Worm (Caenorhabditis elegans) whole organism, young adult: ENCODE data around the gene ufd-1.

Source experiments
- F22D6.2 ChIP-seq: sonication (generic microtip); optimal IDR thresholded peaks from 2 replicates; lab custom pipeline; 2016; ENCODE audit warnings: mild to moderate bottlenecking, missing genetic modification characterization, missing compliant biosample characterization
- F23B12.7 ChIP-seq: sonication (generic microtip); optimal IDR thresholded peaks from 2 replicates; lab custom pipeline; 2017; ENCODE audit warnings: missing genetic modification characterization, mild to moderate bottlenecking, missing compliant biosample characterization, antibody characterized with exemption, moderate library complexity; ENCODE audit not compliant: insufficient read depth
- F33H1.4 ChIP-seq: fragments of 200-800 bp; sonication (Bioruptor generic); IDR thresholded peaks from 2 replicates; pipeline ENCODE4 v1.3.6; 2022; ENCODE audit warnings: missing genetic modification reagents, missing genetic modification characterization, missing compliant biosample characterization
- F37B4.10 ChIP-seq: fragments of 200-800 bp; sonication (Bioruptor generic); IDR thresholded peaks from 2 replicates; pipeline ENCODE4 v1.3.6; 2022; ENCODE audit warnings: missing genetic modification characterization, missing compliant biosample characterization
- F39B2.1 ChIP-seq: fragments of 200-800 bp; sonication (Bioruptor generic); IDR thresholded peaks from 2 replicates; pipeline ENCODE4 v1.3.6; 2022; ENCODE audit warnings: missing genetic modification reagents, missing genetic modification characterization, missing compliant biosample characterization
- K11D2.4 ChIP-seq: fragments of 200-800 bp; sonication (Bioruptor generic); IDR thresholded peaks from 2 replicates; pipeline ENCODE4 v1.3.6; 2022; ENCODE audit warnings: missing genetic modification reagents, missing genetic modification characterization, missing compliant biosample characterization
- K12H6.12 ChIP-seq: fragments of 200-800 bp; sonication (Bioruptor generic); optimal IDR thresholded peaks from 2 replicates; lab custom pipeline; 2018; ENCODE audit warnings: mild to moderate bottlenecking, missing genetic modification characterization, missing compliant biosample characterization
- Y53F4B.3 ChIP-seq: fragments of 200-800 bp; sonication (Bioruptor generic); IDR thresholded peaks from 2 replicates; pipeline ENCODE4 v1.3.6; 2022; ENCODE audit warnings: missing genetic modification reagents, missing genetic modification characterization, missing compliant biosample characterization
- Y79H2A.3 ChIP-seq: fragments of 200-800 bp; sonication (Bioruptor generic); conservative IDR thresholded peaks from 2 replicates; pipeline ENCODE4 v1.3.6; 2022; ENCODE audit warnings: missing genetic modification reagents, missing genetic modification characterization, missing compliant biosample characterization
- akir-1 ChIP-seq: fragments of 200-800 bp; sonication (Bioruptor generic); optimal IDR thresholded peaks from 2 replicates; lab custom pipeline; 2018; ENCODE audit warnings: mild to moderate bottlenecking, missing genetic modification characterization, moderate library complexity, missing compliant biosample characterization
- aptf-2 ChIP-seq: fragments of 200-800 bp; sonication (Bioruptor generic); conservative IDR thresholded peaks from 2 replicates; pipeline ENCODE4 v1.3.6; 2022; ENCODE audit warnings: missing genetic modification reagents, missing genetic modification characterization, missing compliant biosample characterization
- attf-5 ChIP-seq: fragments of 200-800 bp; sonication (Bioruptor generic); optimal IDR thresholded peaks from 2 replicates; lab custom pipeline; 2018; ENCODE audit warnings: mild to moderate bottlenecking, missing genetic modification characterization, missing compliant biosample characterization
- cebp-1 ChIP-seq, 2 experiments: fragments of 200-800 bp in 1 of 2; sonication (Bioruptor generic) in 1 of 2; sonication (generic microtip) in 1 of 2; IDR thresholded peaks in 1 of 2; optimal IDR thresholded peaks in 1 of 2; 2 replicates each; pipeline versions ENCODE4 v1.3.6 to Lab custom; 2017 to 2022; ENCODE audit warnings: missing compliant biosample characterization in 2 of 2, missing genetic modification characterization in 2 of 2, mild to moderate bottlenecking in 1 of 2, missing genetic modification reagents in 1 of 2, moderate library complexity in 1 of 2
- ceh-100 ChIP-seq: fragments of 200-800 bp; sonication (Bioruptor generic); IDR thresholded peaks from 2 replicates; pipeline ENCODE4 v1.3.6; 2022; ENCODE audit warnings: missing genetic modification reagents, missing genetic modification characterization, missing compliant biosample characterization
- ceh-91 ChIP-seq: fragments of 200-800 bp; sonication (Bioruptor generic); IDR thresholded peaks from 2 replicates; pipeline ENCODE4 v1.3.6; 2022; ENCODE audit warnings: missing genetic modification reagents, missing genetic modification characterization, missing compliant biosample characterization
- dpff-1 ChIP-seq: sonication (generic microtip); optimal IDR thresholded peaks from 2 replicates; lab custom pipeline; 2017; ENCODE audit warnings: mild to moderate bottlenecking, missing genetic modification characterization, missing compliant biosample characterization
- dpl-1 ChIP-seq: fragments of 150-350 bp; optimal IDR thresholded peaks from 2 replicates; lab custom pipeline; 2014; ENCODE audit warnings: missing biosample characterization, missing genetic modification reagents, missing genetic modification characterization
- egl-18 ChIP-seq: fragments of 200-800 bp; sonication (Bioruptor generic); IDR thresholded peaks from 2 replicates; pipeline ENCODE4 v1.3.6; 2022; ENCODE audit warnings: missing genetic modification reagents, missing genetic modification characterization, missing compliant biosample characterization
- ets-4 ChIP-seq: fragments of 200-800 bp; sonication (Bioruptor generic); optimal IDR thresholded peaks from 2 replicates; lab custom pipeline; 2018; ENCODE audit warnings: mild to moderate bottlenecking, missing genetic modification characterization, missing compliant biosample characterization
- him-1 ChIP-seq: sonication (generic microtip); optimal IDR thresholded peaks from 2 replicates; lab custom pipeline; 2016; ENCODE audit warnings: missing genotype, missing genetic modification reagents, missing genetic modification characterization, missing compliant biosample characterization
- hlh-12 ChIP-seq: sonication (generic microtip); optimal IDR thresholded peaks from 2 replicates; lab custom pipeline; 2016; ENCODE audit warnings: missing genetic modification characterization, missing compliant biosample characterization
- hmg-1.2 ChIP-seq: fragments of 200-800 bp; sonication (Bioruptor generic); IDR thresholded peaks from 2 replicates; pipeline ENCODE4 v1.3.6; 2022; ENCODE audit warnings: missing genetic modification reagents, missing genetic modification characterization, missing compliant biosample characterization
- hrde-1 ChIP-seq: sonication (generic microtip); optimal IDR thresholded peaks from 2 replicates; lab custom pipeline; 2016; ENCODE audit warnings: missing genetic modification characterization, mild to moderate bottlenecking, missing compliant biosample characterization, moderate library complexity, missing genotype, missing genetic modification reagents, borderline replicate concordance
- lag-1 ChIP-seq: fragments of 200-800 bp; sonication (Bioruptor generic); IDR thresholded peaks from 2 replicates; pipeline ENCODE4 v1.3.6; 2022; ENCODE audit warnings: missing genetic modification reagents, missing genetic modification characterization, missing compliant biosample characterization
- let-526 ChIP-seq: fragments of 200-800 bp; sonication (Bioruptor generic); IDR thresholded peaks from 2 replicates; pipeline ENCODE4 v1.3.6; 2022; ENCODE audit warnings: missing genetic modification reagents, missing genetic modification characterization, missing compliant biosample characterization
- let-607 ChIP-seq, 2 experiments: fragments of 200-800 bp in 1 of 2; sonication (Bioruptor generic) in 1 of 2; sonication (generic microtip) in 1 of 2; optimal IDR thresholded peaks; 2 replicates each; lab custom pipeline; 2016 to 2018; ENCODE audit warnings: mild to moderate bottlenecking in 2 of 2, missing compliant biosample characterization in 2 of 2, missing genetic modification characterization in 2 of 2, moderate library complexity in 2 of 2, missing genotype in 1 of 2
- lin-40 ChIP-seq: sonication (generic microtip); optimal IDR thresholded peaks from 2 replicates; lab custom pipeline; 2016; ENCODE audit warnings: missing genetic modification characterization, mild to moderate bottlenecking, missing compliant biosample characterization, missing genotype, missing genetic modification reagents
- lin-54 ChIP-seq: fragments of 200-800 bp; sonication (Bioruptor generic); optimal IDR thresholded peaks from 2 replicates; lab custom pipeline; 2018; ENCODE audit warnings: mild to moderate bottlenecking, missing genetic modification characterization, missing compliant biosample characterization
- lsy-27 ChIP-seq: sonication (generic microtip); optimal IDR thresholded peaks from 2 replicates; lab custom pipeline; 2017; ENCODE audit warnings: missing genetic modification characterization, mild to moderate bottlenecking, missing compliant biosample characterization, antibody characterized with exemption, missing genotype, borderline replicate concordance; ENCODE audit not compliant: insufficient read depth
- madf-10 ChIP-seq: sonication (generic microtip); optimal IDR thresholded peaks from 2 replicates; lab custom pipeline; 2016; ENCODE audit warnings: mild to moderate bottlenecking, missing genetic modification characterization, missing compliant biosample characterization
- madf-3 ChIP-seq: fragments of 200-800 bp; sonication (Bioruptor generic); IDR thresholded peaks from 2 replicates; pipeline ENCODE4 v1.3.6; 2022; ENCODE audit warnings: missing genetic modification reagents, missing genetic modification characterization, missing compliant biosample characterization
- madf-6 ChIP-seq: fragments of 200-800 bp; sonication (Bioruptor generic); IDR thresholded peaks from 2 replicates; pipeline ENCODE4 v1.3.6; 2022; ENCODE audit warnings: missing genetic modification reagents, missing genetic modification characterization, missing compliant biosample characterization
- mcd-1 ChIP-seq: fragments of 200-800 bp; sonication (Bioruptor generic); IDR thresholded peaks from 2 replicates; pipeline ENCODE4 v1.3.6; 2022; ENCODE audit warnings: missing genetic modification reagents, missing genetic modification characterization, missing compliant biosample characterization
- mxl-1 ChIP-seq: sonication (generic microtip); optimal IDR thresholded peaks from 2 replicates; lab custom pipeline; 2016; ENCODE audit warnings: missing genetic modification characterization, missing compliant biosample characterization
- nhr-120 ChIP-seq: fragments of 200-800 bp; sonication (Bioruptor generic); IDR thresholded peaks from 2 replicates; pipeline ENCODE4 v1.3.6; 2022; ENCODE audit warnings: missing genetic modification characterization, missing compliant biosample characterization
- nhr-27 ChIP-seq: fragments of 200-800 bp; sonication (Bioruptor generic); optimal IDR thresholded peaks from 2 replicates; lab custom pipeline; 2018; ENCODE audit warnings: mild to moderate bottlenecking, missing genetic modification characterization, moderate library complexity, missing compliant biosample characterization
- nhr-80 ChIP-seq: sonication (generic microtip); optimal IDR thresholded peaks from 2 replicates; lab custom pipeline; 2016; ENCODE audit warnings: missing genetic modification characterization, missing compliant biosample characterization
- nhr-90 ChIP-seq: sonication (generic microtip); optimal IDR thresholded peaks from 2 replicates; lab custom pipeline; 2016; ENCODE audit warnings: missing genotype, mild to moderate bottlenecking, missing genetic modification characterization, missing compliant biosample characterization
- pbrm-1 ChIP-seq: fragments of 200-800 bp; sonication (Bioruptor generic); IDR thresholded peaks from 2 replicates; pipeline ENCODE4 v1.3.6; 2022; ENCODE audit warnings: missing genetic modification reagents, missing genetic modification characterization, missing compliant biosample characterization
- repo-1 ChIP-seq: sonication (generic microtip); optimal IDR thresholded peaks from 2 replicates; lab custom pipeline; 2017; ENCODE audit warnings: mild to moderate bottlenecking, missing genetic modification characterization, missing compliant biosample characterization
- snpc-1.3 ChIP-seq: sonication (generic microtip); optimal IDR thresholded peaks from 2 replicates; lab custom pipeline; 2017; ENCODE audit warnings: missing genetic modification characterization, mild to moderate bottlenecking, missing compliant biosample characterization, antibody characterized with exemption, moderate library complexity, missing genotype, missing genetic modification reagents; ENCODE audit not compliant: insufficient read depth
- snpc-3.4 ChIP-seq: sonication (generic microtip); optimal IDR thresholded peaks from 2 replicates; lab custom pipeline; 2017; ENCODE audit warnings: missing genetic modification characterization, mild to moderate bottlenecking, missing compliant biosample characterization, antibody characterized with exemption, moderate library complexity, missing genotype, missing genetic modification reagents
- tlf-1 ChIP-seq: fragments of 200-800 bp; sonication (Bioruptor generic); optimal IDR thresholded peaks from 2 replicates; lab custom pipeline; 2018; ENCODE audit warnings: mild to moderate bottlenecking, missing genetic modification characterization, missing compliant biosample characterization
- unc-130 ChIP-seq: sonication (generic microtip); optimal IDR thresholded peaks from 2 replicates; lab custom pipeline; 2016; ENCODE audit warnings: missing genetic modification reagents, missing genetic modification characterization, missing compliant biosample characterization
- unc-62 ChIP-seq: fragments of 150-350 bp; optimal IDR thresholded peaks from 2 replicates; lab custom pipeline; 2014; ENCODE audit warnings: missing biosample characterization, missing genetic modification reagents, missing genetic modification characterization
- xnd-1 ChIP-seq: sonication (generic microtip); optimal IDR thresholded peaks from 2 replicates; lab custom pipeline; 2016; ENCODE audit warnings: missing genotype, missing genetic modification reagents, missing genetic modification characterization, missing compliant biosample characterization
- ztf-28 ChIP-seq: fragments of 200-800 bp; sonication (Bioruptor generic); IDR thresholded peaks from 2 replicates; pipeline ENCODE4 v1.3.6; 2022; ENCODE audit warnings: missing genetic modification reagents, missing genetic modification characterization, missing compliant biosample characterization

The ufd-1 gene

DNA sequence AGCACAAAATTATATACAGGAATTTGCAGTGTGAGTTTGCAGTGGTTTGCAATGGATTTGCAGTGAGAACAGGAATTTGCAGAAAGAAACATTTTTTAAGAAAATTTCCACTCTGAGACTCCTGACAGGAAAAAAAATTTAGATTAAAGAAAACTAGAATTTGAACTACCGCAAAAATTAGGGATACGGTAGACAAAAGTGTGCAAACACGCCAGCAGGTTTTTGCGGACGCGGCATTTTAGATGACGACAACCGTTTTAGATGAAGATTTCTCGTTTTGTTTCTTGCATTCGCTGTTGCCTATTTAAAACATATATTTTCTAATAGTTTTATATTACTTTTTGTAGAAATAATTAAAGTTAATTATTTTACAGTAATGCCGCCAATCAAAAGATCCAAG is 41.2 kb upstream of the ufd-1 start, which contains the start of gene wdr-46 (continued):
- 0 out of 2 replicates have a peak, but pooled peaks have one; percentile 35 for TF ChIP-seq madf-3 (GFP tag; lab: Robert Waterston, UW)
- peak; percentile 97 for TF ChIP-seq lin-54 (GFP tag; lab: Kevin White, UChicago)
- TF ChIP-seq lin-40 (tag; lab: Kevin White, UChicago) = no peak
- peak; percentile 67 for TF ChIP-seq attf-5
- no peak for TF ChIP-seq snpc-1.3 (tag; lab: Kevin White, UChicago)
- TF ChIP-seq tlf-1 (GFP tag; lab: Kevin White, UChicago) = no peak
- no peak for TF ChIP-seq Y79H2A.3 (GFP tag; lab: Robert Waterston, UW)
- no peak for TF ChIP-seq let-526 (GFP tag; lab: Robert Waterston, UW)
- no peak for TF ChIP-seq ets-4
- TF ChIP-seq lag-1 (GFP tag; lab: Robert Waterston, UW) = no peak
- no peak for TF ChIP-seq K12H6.12 (tag; lab: Kevin White, UChicago)
- peak; percentile 81 for TF ChIP-seq madf-6
- no peak for TF ChIP-seq Y53F4B.3 (GFP tag; lab: Robert Waterston, UW)
- no peak for TF ChIP-seq F22D6.2 (tag; lab: Kevin White, UChicago)
- TF ChIP-seq nhr-27 (tag; lab: Kevin White, UChicago) = no peak
- peak; percentile 45 for TF ChIP-seq hmg-1.2 (GFP tag; lab: Robert Waterston, UW)
- TF ChIP-seq ceh-91 (GFP tag; lab: Robert Waterston, UW) = no peak
- TF ChIP-seq nhr-120 (GFP tag; lab: Robert Waterston, UW) = no peak
- no peak for TF ChIP-seq cebp-1 (GFP tag; IDR thresholded peaks at IDR 0.05; lab: Robert Waterston, UW)
- TF ChIP-seq cebp-1 (tag; optimal IDR thresholded peaks at IDR 0.05; lab: Kevin White, UChicago) = no peak
- peak; percentile 60 for TF ChIP-seq pbrm-1 (GFP tag; lab: Robert Waterston, UW)
- TF ChIP-seq F37B4.10 (GFP tag; lab: Robert Waterston, UW) = no peak
- TF ChIP-seq dpl-1 = peak; percentile 84
- TF ChIP-seq egl-18 (GFP tag; lab: Robert Waterston, UW) = no peak
- no peak for TF ChIP-seq ztf-28 (GFP tag; lab: Robert Waterston, UW)
- peak; percentile 31 for TF ChIP-seq madf-10 (tag; lab: Kevin White, UChicago)
- peak; percentile 71 for TF ChIP-seq mcd-1 (GFP tag; lab: Robert Waterston, UW)
- TF ChIP-seq F23B12.7 (tag; lab: Kevin White, UChicago) = peak; percentile 34
- TF ChIP-seq nhr-80 (tag; lab: Kevin White, UChicago) = no peak
- peak; percentile 42; the same call in 1 of the 2 replicates for TF ChIP-seq K11D2.4
- no peak for TF ChIP-seq let-607 (tag; optimal IDR thresholded peaks at IDR 0.05; lab: Kevin White, UChicago)
- TF ChIP-seq unc-62 (GFP tag; lab: Kevin White, UChicago) = no peak
- no peak for TF ChIP-seq unc-130 (GFP tag; lab: Kevin White, UChicago)
- no peak for TF ChIP-seq lsy-27 (tag; lab: Kevin White, UChicago)
- TF ChIP-seq ceh-100 (GFP tag; lab: Robert Waterston, UW) = peak; percentile 17; the same call in 1 of the 2 replicates
- peak; percentile 60 for TF ChIP-seq him-1 (tag; lab: Kevin White, UChicago)
- no peak for TF ChIP-seq repo-1 (tag; lab: Kevin White, UChicago)
- TF ChIP-seq aptf-2 = no peak
- TF ChIP-seq hlh-12 = no peak
- no peak for TF ChIP-seq xnd-1 (tag; lab: Kevin White, UChicago)
- TF ChIP-seq nhr-90 (tag; lab: Kevin White, UChicago) = no peak
- no peak for TF ChIP-seq dpff-1 (tag; lab: Kevin White, UChicago)
- TF ChIP-seq F33H1.4 (GFP tag; lab: Robert Waterston, UW) = peak; percentile 61
- no peak for TF ChIP-seq akir-1 (GFP tag; lab: Kevin White, UChicago)
- TF ChIP-seq mxl-1 (tag; lab: Kevin White, UChicago) = no peak
- TF ChIP-seq hrde-1 = no peak
- no peak for TF ChIP-seq snpc-3.4 (tag; lab: Kevin White, UChicago)
- TF ChIP-seq F39B2.1 = no peak
